Worm (Caenorhabditis elegans) whole organism, young adult: ENCODE data around the gene rdy-2.

Experiments used
- B0035.1 ChIP-seq: sonication (generic microtip); optimal IDR thresholded peaks from 2 replicates; lab custom pipeline; 2016; ENCODE audit warnings: missing genetic modification characterization, mild to moderate bottlenecking, missing compliant biosample characterization, missing genotype, missing genetic modification reagents
- D2030.7 ChIP-seq: fragments of 200-800 bp; sonication (Bioruptor generic); IDR thresholded peaks from 2 replicates; pipeline ENCODE4 v1.3.6; 2022; ENCODE audit warnings: missing genetic modification reagents, missing genetic modification characterization, missing compliant biosample characterization
- F23B12.7 ChIP-seq: sonication (generic microtip); optimal IDR thresholded peaks from 2 replicates; lab custom pipeline; 2017; ENCODE audit warnings: missing genetic modification characterization, mild to moderate bottlenecking, missing compliant biosample characterization, antibody characterized with exemption, moderate library complexity; ENCODE audit not compliant: insufficient read depth
- F33H1.4 ChIP-seq: fragments of 200-800 bp; sonication (Bioruptor generic); IDR thresholded peaks from 2 replicates; pipeline ENCODE4 v1.3.6; 2022; ENCODE audit warnings: missing genetic modification reagents, missing genetic modification characterization, missing compliant biosample characterization
- K12H6.12 ChIP-seq: fragments of 200-800 bp; sonication (Bioruptor generic); optimal IDR thresholded peaks from 2 replicates; lab custom pipeline; 2018; ENCODE audit warnings: mild to moderate bottlenecking, missing genetic modification characterization, missing compliant biosample characterization
- Y53F4B.3 ChIP-seq: fragments of 200-800 bp; sonication (Bioruptor generic); IDR thresholded peaks from 2 replicates; pipeline ENCODE4 v1.3.6; 2022; ENCODE audit warnings: missing genetic modification reagents, missing genetic modification characterization, missing compliant biosample characterization
- Y56A3A.18 ChIP-seq: fragments of 200-800 bp; sonication (Bioruptor generic); IDR thresholded peaks from 2 replicates; pipeline ENCODE4 v1.3.6; 2022; ENCODE audit warnings: missing genetic modification reagents, missing genetic modification characterization, missing compliant biosample characterization
- Y95B8A.8 ChIP-seq: fragments of 200-800 bp; sonication (Bioruptor generic); IDR thresholded peaks from 2 replicates; pipeline ENCODE4 v1.3.6; 2022; ENCODE audit warnings: missing genetic modification reagents, missing genetic modification characterization, missing compliant biosample characterization
- ZK185.1 ChIP-seq: sonication (generic microtip); optimal IDR thresholded peaks from 2 replicates; lab custom pipeline; 2016; ENCODE audit warnings: mild to moderate bottlenecking, missing genetic modification characterization, missing compliant biosample characterization; ENCODE audit not compliant: poor library complexity, severe bottlenecking
- atf-7 ChIP-seq: sonication (generic microtip); optimal IDR thresholded peaks from 2 replicates; lab custom pipeline; 2017; ENCODE audit warnings: mild to moderate bottlenecking, missing genetic modification characterization, missing compliant biosample characterization
- athp-1 ChIP-seq: sonication (generic microtip); optimal IDR thresholded peaks from 2 replicates; lab custom pipeline; 2017; ENCODE audit warnings: mild to moderate bottlenecking, missing genetic modification characterization, missing compliant biosample characterization
- attf-3 ChIP-seq: fragments of 200-800 bp; sonication (Bioruptor generic); conservative IDR thresholded peaks from 2 replicates; pipeline ENCODE4 v1.3.6; 2022; ENCODE audit warnings: missing genetic modification reagents, missing genetic modification characterization, missing compliant biosample characterization
- attf-5 ChIP-seq: fragments of 200-800 bp; sonication (Bioruptor generic); optimal IDR thresholded peaks from 2 replicates; lab custom pipeline; 2018; ENCODE audit warnings: mild to moderate bottlenecking, missing genetic modification characterization, missing compliant biosample characterization
- cebp-1 ChIP-seq, 2 experiments: fragments of 200-800 bp in 1 of 2; sonication (Bioruptor generic) in 1 of 2; sonication (generic microtip) in 1 of 2; IDR thresholded peaks in 1 of 2; optimal IDR thresholded peaks in 1 of 2; 2 replicates each; pipeline versions ENCODE4 v1.3.6 to Lab custom; 2017 to 2022; ENCODE audit warnings: missing compliant biosample characterization in 2 of 2, missing genetic modification characterization in 2 of 2, mild to moderate bottlenecking in 1 of 2, missing genetic modification reagents in 1 of 2, moderate library complexity in 1 of 2
- ceh-27 ChIP-seq: fragments of 200-800 bp; sonication (Bioruptor generic); optimal IDR thresholded peaks from 2 replicates; lab custom pipeline; 2018; ENCODE audit warnings: mild to moderate bottlenecking, missing genetic modification characterization, moderate library complexity, missing compliant biosample characterization
- egl-44 ChIP-seq: fragments of 200-800 bp; sonication (Bioruptor generic); IDR thresholded peaks from 2 replicates; pipeline ENCODE4 v1.3.6; 2022; ENCODE audit warnings: missing genetic modification reagents, missing genetic modification characterization, missing compliant biosample characterization
- egrh-3 ChIP-seq: fragments of 200-800 bp; sonication (Bioruptor generic); IDR thresholded peaks from 2 replicates; pipeline ENCODE4 v1.3.6; 2022; ENCODE audit warnings: missing genetic modification reagents, missing genetic modification characterization, missing compliant biosample characterization
- him-1 ChIP-seq: sonication (generic microtip); optimal IDR thresholded peaks from 2 replicates; lab custom pipeline; 2016; ENCODE audit warnings: missing genotype, missing genetic modification reagents, missing genetic modification characterization, missing compliant biosample characterization
- hmg-1.2 ChIP-seq: fragments of 200-800 bp; sonication (Bioruptor generic); IDR thresholded peaks from 2 replicates; pipeline ENCODE4 v1.3.6; 2022; ENCODE audit warnings: missing genetic modification reagents, missing genetic modification characterization, missing compliant biosample characterization
- let-526 ChIP-seq: fragments of 200-800 bp; sonication (Bioruptor generic); IDR thresholded peaks from 2 replicates; pipeline ENCODE4 v1.3.6; 2022; ENCODE audit warnings: missing genetic modification reagents, missing genetic modification characterization, missing compliant biosample characterization
- lin-35 ChIP-seq, 3 experiments: fragments of 150-350 bp in 2 of 3; sonication (generic microtip) in 1 of 3; optimal IDR thresholded peaks; 2 replicates each; lab custom pipeline; 2014 to 2018; ENCODE audit warnings: missing biosample characterization in 3 of 3, missing genetic modification characterization in 3 of 3, missing genetic modification reagents in 3 of 3
- lin-40 ChIP-seq: sonication (generic microtip); optimal IDR thresholded peaks from 2 replicates; lab custom pipeline; 2016; ENCODE audit warnings: missing genetic modification characterization, mild to moderate bottlenecking, missing compliant biosample characterization, missing genotype, missing genetic modification reagents
- lir-1 ChIP-seq: fragments of 200-800 bp; sonication (Bioruptor generic); conservative IDR thresholded peaks from 2 replicates; pipeline ENCODE4 v1.3.6; 2022; ENCODE audit warnings: missing genetic modification reagents, missing genetic modification characterization, missing compliant biosample characterization
- madf-10 ChIP-seq: sonication (generic microtip); optimal IDR thresholded peaks from 2 replicates; lab custom pipeline; 2016; ENCODE audit warnings: mild to moderate bottlenecking, missing genetic modification characterization, missing compliant biosample characterization
- madf-6 ChIP-seq: fragments of 200-800 bp; sonication (Bioruptor generic); IDR thresholded peaks from 2 replicates; pipeline ENCODE4 v1.3.6; 2022; ENCODE audit warnings: missing genetic modification reagents, missing genetic modification characterization, missing compliant biosample characterization
- mcd-1 ChIP-seq: fragments of 200-800 bp; sonication (Bioruptor generic); IDR thresholded peaks from 2 replicates; pipeline ENCODE4 v1.3.6; 2022; ENCODE audit warnings: missing genetic modification reagents, missing genetic modification characterization, missing compliant biosample characterization
- mes-4 ChIP-seq: sonication (generic microtip); optimal IDR thresholded peaks from 2 replicates; lab custom pipeline; 2016; ENCODE audit warnings: missing genotype, missing genetic modification characterization, missing compliant biosample characterization
- nfya-2 ChIP-seq: fragments of 200-800 bp; sonication (Bioruptor generic); IDR thresholded peaks from 2 replicates; pipeline ENCODE4 v1.3.6; 2022; ENCODE audit warnings: missing genetic modification reagents, missing genetic modification characterization, missing compliant biosample characterization
- nfyb-1 ChIP-seq: fragments of 200-800 bp; sonication (Bioruptor generic); IDR thresholded peaks from 2 replicates; pipeline ENCODE4 v1.3.6; 2022; ENCODE audit warnings: missing genetic modification reagents, missing genetic modification characterization, missing compliant biosample characterization
- nhr-120 ChIP-seq: fragments of 200-800 bp; sonication (Bioruptor generic); IDR thresholded peaks from 2 replicates; pipeline ENCODE4 v1.3.6; 2022; ENCODE audit warnings: missing genetic modification characterization, missing compliant biosample characterization
- nhr-80 ChIP-seq: sonication (generic microtip); optimal IDR thresholded peaks from 2 replicates; lab custom pipeline; 2016; ENCODE audit warnings: missing genetic modification characterization, missing compliant biosample characterization
- rcor-1 ChIP-seq: fragments of 200-800 bp; sonication (Bioruptor generic); IDR thresholded peaks from 2 replicates; pipeline ENCODE4 v1.3.6; 2022; ENCODE audit warnings: missing genetic modification reagents, missing genetic modification characterization, missing compliant biosample characterization
- snpc-4 ChIP-seq, 5 experiments: fragments of 150-350 bp in 1 of 5; sonication (generic microtip) in 4 of 5; optimal IDR thresholded peaks; 2 replicates each; lab custom pipeline; 2014 to 2018; ENCODE audit warnings: missing genetic modification characterization in 5 of 5, missing biosample characterization in 3 of 5, antibody characterized with exemption in 2 of 5, mild to moderate bottlenecking in 2 of 5, missing compliant biosample characterization in 2 of 5, missing genotype in 2 of 5, moderate library complexity in 2 of 5, missing genetic modification reagents in 1 of 5
- tlf-1 ChIP-seq: fragments of 200-800 bp; sonication (Bioruptor generic); optimal IDR thresholded peaks from 2 replicates; lab custom pipeline; 2018; ENCODE audit warnings: mild to moderate bottlenecking, missing genetic modification characterization, missing compliant biosample characterization
- unc-130 ChIP-seq: sonication (generic microtip); optimal IDR thresholded peaks from 2 replicates; lab custom pipeline; 2016; ENCODE audit warnings: missing genetic modification reagents, missing genetic modification characterization, missing compliant biosample characterization
- zim-3 ChIP-seq: sonication (generic microtip); optimal IDR thresholded peaks from 2 replicates; lab custom pipeline; 2017; ENCODE audit warnings: mild to moderate bottlenecking, missing genetic modification characterization, moderate library complexity, missing compliant biosample characterization
- ztf-18 ChIP-seq: sonication (generic microtip); optimal IDR thresholded peaks from 2 replicates; lab custom pipeline; 2016; ENCODE audit warnings: missing genotype, mild to moderate bottlenecking, missing genetic modification characterization, missing compliant biosample characterization
- ztf-25 ChIP-seq: fragments of 200-800 bp; sonication (Bioruptor generic); IDR thresholded peaks from 2 replicates; pipeline ENCODE4 v1.3.6; 2022; ENCODE audit warnings: missing genetic modification reagents, missing genetic modification characterization, missing compliant biosample characterization

The rdy-2 gene

DNA sequence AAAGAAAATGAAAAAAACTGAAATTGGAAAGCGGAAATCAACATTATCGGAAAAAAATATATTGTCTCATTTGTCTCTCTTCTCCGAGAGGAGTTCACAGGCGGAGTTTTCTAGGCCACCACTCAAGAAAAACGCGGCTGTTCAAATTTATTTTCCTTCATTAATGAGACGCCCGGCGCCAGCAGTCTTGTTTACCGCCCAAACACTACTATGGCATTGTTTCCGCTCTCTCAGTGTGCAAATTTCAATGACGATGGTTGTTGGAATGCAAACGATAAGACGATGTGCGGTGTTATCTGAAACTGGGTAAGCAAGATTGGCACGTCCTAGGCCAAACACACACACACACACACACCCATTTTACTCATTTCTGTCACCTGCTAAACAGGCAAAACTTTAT is 44.0 kb downstream of the rdy-2 start, which contains the start of gene cav-2 (continued):
- TF ChIP-seq nfyb-1 (GFP tag; lab: Robert Waterston, UW) (peak; percentile 52; the same call in 1 of the 2 replicates), egl-44 (peak; percentile 33; the same call in 1 of the 2 replicates), B0035.1 (peak; percentile 88), nfya-2 (GFP tag; lab: Robert Waterston, UW) (no peak), zim-3 (tag; lab: Kevin White, UChicago) (no peak), atf-7 (tag; lab: Kevin White, UChicago) (peak; percentile 74), Y53F4B.3 (GFP tag; lab: Robert Waterston, UW) (no peak), athp-1 (tag; lab: Kevin White, UChicago) (peak; percentile 11), F33H1.4 (GFP tag; lab: Robert Waterston, UW) (peak; percentile 44), ztf-18 (peak; percentile 6), F23B12.7 (peak; percentile 18), lir-1 (GFP tag; lab: Robert Waterston, UW) (peak; percentile 60), rcor-1 (GFP tag; lab: Robert Waterston, UW) (peak; percentile 71)

DNA sequence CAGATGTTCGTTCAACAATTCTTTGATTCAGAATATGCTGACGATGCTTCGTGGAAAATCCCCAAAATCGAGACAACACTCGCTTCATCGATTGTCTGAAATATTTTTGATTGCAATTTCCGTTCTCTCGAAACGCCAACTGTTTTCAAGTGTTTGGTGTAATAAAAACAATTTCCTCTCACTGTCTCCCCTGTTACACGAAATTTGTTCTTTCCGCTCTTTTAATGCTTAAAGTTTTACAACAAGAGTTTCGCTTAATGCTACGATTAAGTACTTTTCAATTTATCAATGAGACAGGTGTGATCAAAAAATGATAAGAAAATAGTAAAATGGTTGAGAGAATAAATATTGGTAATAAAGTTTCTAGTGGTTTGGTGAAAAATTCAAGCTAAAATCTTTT is 44.5 kb downstream of the rdy-2 start, which contains the start of gene C56A3.6:
Gene C56A3.6, minus strand, starts transcription at position 101 of the 400 bp plus-strand sequence.
- TF ChIP-seq madf-6 (GFP tag; lab: Robert Waterston, UW): no peak
- TF ChIP-seq him-1 (tag; lab: Kevin White, UChicago): no peak
- no peak for TF ChIP-seq nfya-2 (GFP tag; lab: Robert Waterston, UW)

DNA sequence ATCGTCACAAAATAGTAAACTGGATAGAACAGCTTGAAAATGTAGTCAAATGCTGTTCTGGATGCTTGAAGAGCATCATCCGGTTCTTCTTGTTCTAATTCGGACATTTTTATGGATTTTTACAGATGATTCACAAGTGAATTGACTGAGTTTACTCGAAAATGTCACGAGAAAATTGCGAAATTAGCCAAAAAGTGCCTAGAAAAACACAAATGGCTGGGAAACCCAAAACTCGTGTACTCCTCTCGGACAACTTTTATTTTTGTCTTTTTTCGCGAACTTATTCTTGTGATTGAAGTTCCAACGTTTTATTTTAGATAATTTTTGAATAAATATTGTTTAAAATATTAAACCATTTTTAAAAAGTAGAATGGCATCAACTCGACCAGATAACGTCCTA is 49.2 kb downstream of the rdy-2 start, which contains the start of the genes C56A3.4 and C56A3.5:
Gene C56A3.4, minus strand, starts transcription at position 154 of the 400 bp plus-strand sequence.
Gene C56A3.5, plus strand, starts transcription at position 367 of the 400 bp plus-strand sequence.
- TF ChIP-seq unc-130 (peak; percentile 28), lin-40 (tag; lab: Kevin White, UChicago) (peak; percentile 4), mcd-1 (GFP tag; lab: Robert Waterston, UW) (peak; percentile 60), nhr-80 (peak; percentile 26), Y56A3A.18 (no peak), ceh-27 (GFP tag; lab: Kevin White, UChicago) (peak; percentile 58), lir-1 (GFP tag; lab: Robert Waterston, UW) (no peak), egrh-3 (no peak), attf-5 (peak; percentile 53), tlf-1 (GFP tag; lab: Kevin White, UChicago) (no peak), lin-35 (GFP tag; optimal IDR thresholded peaks at IDR 0.05; lab: Kevin White, UChicago) (peak in 1 of 3 experiments; percentile 20), attf-3 (GFP tag; lab: Robert Waterston, UW) (0 out of 2 replicates have a peak, but pooled peaks have one; percentile 29), cebp-1 (GFP tag; IDR thresholded peaks at IDR 0.05; lab: Robert Waterston, UW) (peak; percentile 92), cebp-1 (tag; optimal IDR thresholded peaks at IDR 0.05; lab: Kevin White, UChicago) (peak; percentile 99), hmg-1.2 (GFP tag; lab: Robert Waterston, UW) (0 out of 2 replicates have a peak, but pooled peaks have one; percentile 21), K12H6.12 (tag; lab: Kevin White, UChicago) (peak; percentile 27), nhr-120 (GFP tag; lab: Robert Waterston, UW) (no peak), D2030.7 (GFP tag; lab: Robert Waterston, UW) (0 out of 2 replicates have a peak, but pooled peaks have one; percentile 26), ztf-25 (0 out of 2 replicates have a peak, but pooled peaks have one; percentile 10), let-526 (GFP tag; lab: Robert Waterston, UW) (peak; percentile 63; the same call in 1 of the 2 replicates), madf-10 (no peak), snpc-4 (GFP tag; optimal IDR thresholded peaks at IDR 0.05; lab: Kevin White, UChicago) (no peak), snpc-4 (tag; optimal IDR thresholded peaks at IDR 0.05; lab: Kevin White, UChicago) (peak in 1 of 4 experiments; percentile 14), mes-4 (tag; lab: Kevin White, UChicago) (no peak), ztf-18 (no peak), Y95B8A.8 (no peak), ZK185.1 (tag; lab: Kevin White, UChicago) (peak; percentile 48)
